Worm (Caenorhabditis elegans) whole organism, L1 larva: ENCODE results near the gene Y71H2AM.1.

ENCODE experiments used
- C04F5.9 ChIP-seq: sonication (generic microtip); optimal IDR thresholded peaks from 2 replicates; lab custom pipeline; 2016; ENCODE audit warnings: missing genetic modification characterization, missing compliant biosample characterization
- C16A3.4 ChIP-seq: fragments of 150-350 bp; optimal IDR thresholded peaks from 2 replicates; lab custom pipeline; 2014; ENCODE audit warnings: missing biosample characterization, missing genetic modification characterization
- C34B4.2 ChIP-seq: sonication (generic microtip); optimal IDR thresholded peaks from 2 replicates; lab custom pipeline; 2017; ENCODE audit warnings: mild to moderate bottlenecking, missing genetic modification characterization, missing compliant biosample characterization
- alr-1 ChIP-seq: fragments of 200-800 bp; sonication (Bioruptor generic); optimal IDR thresholded peaks from 2 replicates; lab custom pipeline; 2018; ENCODE audit warnings: borderline replicate concordance, mild to moderate bottlenecking, missing genetic modification characterization, missing compliant biosample characterization
- ama-1 ChIP-seq: fragments of 150-350 bp; optimal IDR thresholded peaks from 2 replicates; lab custom pipeline; 2014
- blmp-1 ChIP-seq: fragments of 150-350 bp; optimal IDR thresholded peaks from 2 replicates; lab custom pipeline; 2014; ENCODE audit warnings: missing biosample characterization, missing genetic modification characterization
- ceh-8 ChIP-seq: fragments of 200-800 bp; sonication (Bioruptor generic); optimal IDR thresholded peaks from 2 replicates; lab custom pipeline; 2018; ENCODE audit warnings: mild to moderate bottlenecking, missing genetic modification characterization, moderate library complexity, missing compliant biosample characterization
- ceh-82 ChIP-seq, 3 experiments: fragments of 150-350 bp in 1 of 3; sonication (generic microtip) in 2 of 3; optimal IDR thresholded peaks; 2 replicates each; lab custom pipeline; 2014 to 2017; ENCODE audit warnings: missing biosample characterization in 3 of 3, missing genetic modification characterization in 3 of 3
- ceh-90 ChIP-seq: sonication (generic microtip); optimal IDR thresholded peaks from 2 replicates; lab custom pipeline; 2016; ENCODE audit warnings: missing genetic modification characterization, missing compliant biosample characterization
- ces-1 ChIP-seq: fragments of 150-350 bp; optimal IDR thresholded peaks from 2 replicates; lab custom pipeline; 2014; ENCODE audit warnings: missing biosample characterization, missing genetic modification reagents, missing genetic modification characterization
- dpl-1 ChIP-seq, 3 experiments: fragments of 150-350 bp in 2 of 3; sonication (generic microtip) in 1 of 3; optimal IDR thresholded peaks; 2 replicates each; lab custom pipeline; 2014 to 2017; ENCODE audit warnings: missing biosample characterization in 3 of 3, missing genetic modification characterization in 3 of 3, missing genetic modification reagents in 3 of 3
- dsc-1 ChIP-seq: sonication (generic microtip); optimal IDR thresholded peaks from 2 replicates; lab custom pipeline; 2016; ENCODE audit warnings: mild to moderate bottlenecking, missing genetic modification characterization, missing compliant biosample characterization
- efl-1 ChIP-seq, 4 experiments: fragments of 150-350 bp; optimal IDR thresholded peaks in 3 of 4; peaks in 1 of 4; 1 replicate in 1 of 4; 2 replicates in 3 of 4; lab custom pipeline; 2014; ENCODE audit warnings: missing biosample characterization in 2 of 4, missing genetic modification characterization in 2 of 4, missing genetic modification reagents in 2 of 4
- egl-13 ChIP-seq: sonication (generic microtip); optimal IDR thresholded peaks from 2 replicates; lab custom pipeline; 2016; ENCODE audit warnings: missing genotype, missing genetic modification reagents, missing genetic modification characterization, missing compliant biosample characterization
- egl-27 ChIP-seq, 2 experiments: fragments of 150-350 bp in 1 of 2; sonication (generic microtip); optimal IDR thresholded peaks; 3 replicates each; lab custom pipeline; 2017 to 2018; ENCODE audit warnings: missing biosample characterization in 2 of 2, missing genetic modification characterization in 2 of 2, missing genetic modification reagents in 2 of 2
- elt-2 ChIP-seq: sonication (generic microtip); optimal IDR thresholded peaks from 2 replicates; lab custom pipeline; 2016; ENCODE audit warnings: missing genetic modification characterization, mild to moderate bottlenecking, inconsistent platforms, missing compliant biosample characterization, missing genetic modification reagents
- elt-3 ChIP-seq, 6 experiments: fragments of 150-350 bp in 1 of 6; sonication (generic microtip); optimal IDR thresholded peaks; 2 replicates each; lab custom pipeline; 2017 to 2018; ENCODE audit warnings: missing biosample characterization in 6 of 6, missing genetic modification characterization in 6 of 6, inconsistent platforms in 1 of 6
- fkh-10 ChIP-seq: sonication (generic microtip); optimal IDR thresholded peaks from 2 replicates; lab custom pipeline; 2017; ENCODE audit warnings: missing biosample characterization, missing genetic modification reagents, missing genetic modification characterization
- fkh-8 ChIP-seq: sonication (generic microtip); optimal IDR thresholded peaks from 2 replicates; lab custom pipeline; 2016; ENCODE audit warnings: mild to moderate bottlenecking, missing genetic modification characterization, missing compliant biosample characterization
- hlh-17 ChIP-seq: fragments of 200-800 bp; sonication (Bioruptor generic); optimal IDR thresholded peaks from 2 replicates; lab custom pipeline; 2018; ENCODE audit warnings: missing genetic modification characterization, mild to moderate bottlenecking, missing compliant biosample characterization, moderate library complexity, borderline replicate concordance
- hpl-2 ChIP-seq: fragments of 150-350 bp; optimal IDR thresholded peaks from 2 replicates; lab custom pipeline; 2014; ENCODE audit warnings: missing biosample characterization, missing genetic modification reagents, missing genetic modification characterization
- irx-1 ChIP-seq: sonication (generic microtip); optimal IDR thresholded peaks from 2 replicates; lab custom pipeline; 2016; ENCODE audit warnings: missing genetic modification characterization, missing compliant biosample characterization
- jun-1 ChIP-seq: fragments of 150-350 bp; optimal IDR thresholded peaks from 2 replicates; lab custom pipeline; 2014; ENCODE audit warnings: missing biosample characterization, missing genetic modification reagents, missing genetic modification characterization
- lin-13 ChIP-seq: fragments of 150-350 bp; optimal IDR thresholded peaks from 2 replicates; lab custom pipeline; 2014; ENCODE audit warnings: missing biosample characterization, missing genetic modification reagents, missing genetic modification characterization
- lin-14 ChIP-seq: fragments of 200-800 bp; sonication (Bioruptor generic); optimal IDR thresholded peaks from 2 replicates; lab custom pipeline; 2018; ENCODE audit warnings: mild to moderate bottlenecking, missing genetic modification characterization, moderate library complexity, missing compliant biosample characterization
- lin-35 ChIP-seq, 2 experiments: fragments of 150-350 bp; optimal IDR thresholded peaks; 2 replicates each; lab custom pipeline; 2014; ENCODE audit warnings: missing biosample characterization in 2 of 2, missing genetic modification characterization in 2 of 2, missing genetic modification reagents in 2 of 2
- lir-3 ChIP-seq: sonication (generic microtip); optimal IDR thresholded peaks from 2 replicates; lab custom pipeline; 2016; ENCODE audit warnings: mild to moderate bottlenecking, missing genetic modification characterization, moderate library complexity, missing compliant biosample characterization; ENCODE audit not compliant: poor library complexity
- lsy-2 ChIP-seq, 2 experiments: fragments of 150-350 bp; optimal IDR thresholded peaks; 2 replicates each; lab custom pipeline; 2014; ENCODE audit warnings: missing biosample characterization in 2 of 2, missing genetic modification characterization in 2 of 2
- mab-9 ChIP-seq: fragments of 200-800 bp; sonication (Bioruptor generic); IDR thresholded peaks from 2 replicates; pipeline ENCODE4 v1.3.6; 2022; ENCODE audit warnings: missing genetic modification reagents, missing genetic modification characterization, missing compliant biosample characterization
- mdl-1 ChIP-seq, 2 experiments: fragments of 150-350 bp; optimal IDR thresholded peaks; 2 replicates each; lab custom pipeline; 2014 to 2017; ENCODE audit warnings: missing biosample characterization in 2 of 2, missing genetic modification characterization in 2 of 2, inconsistent platforms in 1 of 2
- mef-2 ChIP-seq: fragments of 150-350 bp; optimal IDR thresholded peaks from 2 replicates; lab custom pipeline; 2014; ENCODE audit warnings: missing biosample characterization, missing genetic modification characterization
- nhr-12 ChIP-seq: sonication (generic microtip); optimal IDR thresholded peaks from 2 replicates; lab custom pipeline; 2017; ENCODE audit warnings: missing biosample characterization, missing genetic modification characterization
- nhr-19 ChIP-seq: fragments of 200-800 bp; sonication (Bioruptor generic); conservative IDR thresholded peaks from 2 replicates; pipeline ENCODE4 v1.3.6; 2022; ENCODE audit warnings: missing genetic modification characterization, missing compliant biosample characterization
- nhr-28 ChIP-seq: fragments of 150-350 bp; optimal IDR thresholded peaks from 2 replicates; lab custom pipeline; 2014; ENCODE audit warnings: missing biosample characterization, missing genetic modification characterization
- nhr-76 ChIP-seq: sonication (generic microtip); optimal IDR thresholded peaks from 2 replicates; lab custom pipeline; 2017; ENCODE audit warnings: missing biosample characterization, missing genetic modification characterization
- nhr-77 ChIP-seq: fragments of 150-350 bp; optimal IDR thresholded peaks from 2 replicates; lab custom pipeline; 2014; ENCODE audit warnings: missing biosample characterization, missing genetic modification characterization
- nhr-85 ChIP-seq: sonication (generic microtip); peaks from one replicate; lab custom pipeline; 2016; ENCODE audit warnings: missing genetic modification characterization, inconsistent platforms, missing compliant biosample characterization
- nhr-90 ChIP-seq: sonication (generic microtip); optimal IDR thresholded peaks from 2 replicates; lab custom pipeline; 2016; ENCODE audit warnings: mild to moderate bottlenecking, missing genetic modification characterization, missing compliant biosample characterization; ENCODE audit not compliant: poor library complexity
- pag-3 ChIP-seq: sonication (generic microtip); optimal IDR thresholded peaks from 2 replicates; lab custom pipeline; 2017; ENCODE audit warnings: missing genetic modification characterization, mild to moderate bottlenecking, missing compliant biosample characterization, antibody characterized with exemption, borderline replicate concordance; ENCODE audit not compliant: insufficient read depth
- rnt-1 ChIP-seq: sonication (generic microtip); optimal IDR thresholded peaks from 2 replicates; lab custom pipeline; 2016; ENCODE audit warnings: mild to moderate bottlenecking, missing genetic modification characterization, moderate library complexity, missing compliant biosample characterization
- snpc-4 ChIP-seq: fragments of 150-350 bp; optimal IDR thresholded peaks from 2 replicates; lab custom pipeline; 2014; ENCODE audit warnings: missing biosample characterization, missing genetic modification characterization
- snu-23 ChIP-seq: sonication (generic microtip); optimal IDR thresholded peaks from 2 replicates; lab custom pipeline; 2016; ENCODE audit warnings: missing genetic modification characterization, missing compliant biosample characterization
- sup-37 ChIP-seq: fragments of 200-800 bp; sonication (Bioruptor generic); optimal IDR thresholded peaks from 2 replicates; lab custom pipeline; 2018; ENCODE audit warnings: mild to moderate bottlenecking, missing genetic modification characterization, missing compliant biosample characterization
- swsn-7 ChIP-seq: sonication (generic microtip); optimal IDR thresholded peaks from 2 replicates; lab custom pipeline; 2016; ENCODE audit warnings: missing genetic modification characterization, missing compliant biosample characterization
- tbx-2 ChIP-seq: sonication (generic microtip); optimal IDR thresholded peaks from 2 replicates; lab custom pipeline; 2016; ENCODE audit warnings: missing genetic modification characterization, missing compliant biosample characterization
- tlp-1 ChIP-seq: fragments of 150-350 bp; optimal IDR thresholded peaks from 2 replicates; lab custom pipeline; 2014; ENCODE audit warnings: missing biosample characterization, missing genetic modification characterization
- unc-130 ChIP-seq: fragments of 150-350 bp; optimal IDR thresholded peaks from 2 replicates; lab custom pipeline; 2017; ENCODE audit warnings: missing biosample characterization, missing genetic modification characterization, inconsistent platforms
- unc-62 ChIP-seq: fragments of 150-350 bp; optimal IDR thresholded peaks from 2 replicates; lab custom pipeline; 2014; ENCODE audit warnings: missing biosample characterization, missing genetic modification reagents, missing genetic modification characterization
- unc-98 ChIP-seq: fragments of 200-800 bp; sonication (Bioruptor generic); IDR thresholded peaks from 2 replicates; pipeline ENCODE4 v1.3.6; 2022; ENCODE audit warnings: missing genetic modification characterization, missing compliant biosample characterization
- vab-15 ChIP-seq: sonication (generic microtip); optimal IDR thresholded peaks from 2 replicates; lab custom pipeline; 2017; ENCODE audit warnings: missing genotype, mild to moderate bottlenecking, missing genetic modification characterization, missing compliant biosample characterization
- xbp-1 ChIP-seq: sonication (generic microtip); optimal IDR thresholded peaks from 2 replicates; lab custom pipeline; 2016; ENCODE audit warnings: missing genetic modification characterization, missing compliant biosample characterization
- zag-1 ChIP-seq: fragments of 150-350 bp; optimal IDR thresholded peaks from 2 replicates; lab custom pipeline; 2014; ENCODE audit warnings: missing biosample characterization, missing genetic modification characterization
- ztf-4 ChIP-seq: fragments of 150-350 bp; optimal IDR thresholded peaks from 2 replicates; lab custom pipeline; 2014; ENCODE audit warnings: missing biosample characterization, missing genetic modification characterization

Gene Y71H2AM.1

DNA sequence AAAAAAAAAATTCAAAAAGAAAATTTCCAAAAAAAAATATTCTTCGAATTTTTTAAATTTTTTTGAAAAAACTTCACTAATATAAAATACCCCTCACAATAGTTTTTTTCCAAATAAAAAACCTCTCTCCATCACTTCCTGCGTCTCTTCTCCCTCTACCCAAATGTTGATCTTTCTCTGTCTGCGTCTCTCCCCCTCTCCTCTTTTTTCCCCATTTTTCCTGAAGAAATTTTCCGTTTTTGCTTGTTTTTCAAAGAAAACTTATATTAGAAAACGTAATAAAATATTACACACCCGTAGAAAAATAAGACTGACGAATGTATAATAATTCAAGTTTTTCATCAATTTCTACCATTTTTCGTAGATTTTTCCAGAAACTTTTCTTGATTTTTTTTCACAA, 54.2 kb downstream of the Y71H2AM.1 start:
- TF ChIP-seq jun-1 = no peak
- no peak for TF ChIP-seq lin-35 (GFP tag; optimal IDR thresholded peaks at IDR 0.05; lab: Kevin White, UChicago)
- TF ChIP-seq ceh-82 (tag; optimal IDR thresholded peaks at IDR 0.05; lab: Kevin White, UChicago) = no peak
- TF ChIP-seq irx-1 (tag; lab: Kevin White, UChicago) = peak; percentile 24
- no peak for TF ChIP-seq C34B4.2 (tag; lab: Kevin White, UChicago)
- TF ChIP-seq alr-1 (tag; lab: Kevin White, UChicago) = no peak
- TF ChIP-seq pag-3 (tag; lab: Kevin White, UChicago) = no peak
- TF ChIP-seq nhr-28 = no peak
- no peak for TF ChIP-seq vab-15 (tag; lab: Kevin White, UChicago)
- TF ChIP-seq C16A3.4 = no peak
- TF ChIP-seq mef-2 = no peak
- no peak for TF ChIP-seq ztf-4 (tag; lab: Kevin White, UChicago)
- TF ChIP-seq tlp-1 (tag; lab: Kevin White, UChicago) = no peak
- TF ChIP-seq nhr-90 (tag; lab: Kevin White, UChicago) = no peak
- no peak for TF ChIP-seq blmp-1 (tag; lab: Kevin White, UChicago)
- TF ChIP-seq hlh-17 = no peak
- no peak for TF ChIP-seq egl-27 (tag; optimal IDR thresholded peaks at IDR 0.05; lab: Kevin White, UChicago)
- TF ChIP-seq efl-1 (optimal IDR thresholded peaks at IDR 0.05; lab: Kevin White, UChicago) = peak; percentile 11 to 31
- TF ChIP-seq efl-1 (GFP tag; optimal IDR thresholded peaks at IDR 0.05 in 1 of 2; lab: Kevin White, UChicago) = peak in 1 of 2 experiments; percentile 33
- TF ChIP-seq C04F5.9 = no peak
- TF ChIP-seq zag-1 (tag; lab: Kevin White, UChicago) = no peak
- TF ChIP-seq snu-23 (GFP tag; lab: Kevin White, UChicago) = peak; percentile 32
- no peak for TF ChIP-seq egl-13
- no peak for TF ChIP-seq dpl-1 (GFP tag; optimal IDR thresholded peaks at IDR 0.05; lab: Kevin White, UChicago)
- TF ChIP-seq elt-2 (tag; lab: Kevin White, UChicago) = no peak
- no peak for TF ChIP-seq hpl-2 (GFP tag; lab: Kevin White, UChicago)
- TF ChIP-seq fkh-10 (GFP tag; lab: Kevin White, UChicago) = no peak
- TF ChIP-seq ces-1 = no peak
- no peak for TF ChIP-seq nhr-76 (tag; lab: Kevin White, UChicago)
- TF ChIP-seq ceh-8 = no peak
- TF ChIP-seq ama-1 (lab: Kevin White, UChicago) = no peak
- no peak for TF ChIP-seq unc-98 (GFP tag; lab: Robert Waterston, UW)
- TF ChIP-seq unc-130 = no peak
- no peak for TF ChIP-seq elt-3 (tag; optimal IDR thresholded peaks at IDR 0.05; lab: Kevin White, UChicago)
- no peak for TF ChIP-seq unc-62 (GFP tag; lab: Kevin White, UChicago)
- peak; percentile 66 for TF ChIP-seq dsc-1 (tag; lab: Kevin White, UChicago)
- peak; percentile 7 for TF ChIP-seq nhr-85 (tag; lab: Kevin White, UChicago)
- TF ChIP-seq lin-13 = no peak
- peak; percentile 28 for TF ChIP-seq lin-14 (GFP tag; lab: Kevin White, UChicago)
- peak; percentile 25 for TF ChIP-seq swsn-7 (tag; lab: Kevin White, UChicago)
- no peak for TF ChIP-seq nhr-12
- TF ChIP-seq lir-3 (tag; lab: Kevin White, UChicago) = no peak
- no peak for TF ChIP-seq mab-9 (GFP tag; lab: Robert Waterston, UW)
- no peak for TF ChIP-seq nhr-19 (GFP tag; lab: Robert Waterston, UW)
- TF ChIP-seq ceh-90 = no peak
- TF ChIP-seq rnt-1 (tag; lab: Kevin White, UChicago) = peak; percentile 13
- TF ChIP-seq nhr-77 (tag; lab: Kevin White, UChicago) = no peak
- no peak for TF ChIP-seq tbx-2 (tag; lab: Kevin White, UChicago)
- TF ChIP-seq lsy-2 (tag; optimal IDR thresholded peaks at IDR 0.05; lab: Kevin White, UChicago) = peak in 1 of 2 experiments; percentile 37
- TF ChIP-seq sup-37 (GFP tag; lab: Kevin White, UChicago) = no peak
- TF ChIP-seq mdl-1 (tag; optimal IDR thresholded peaks at IDR 0.05; lab: Kevin White, UChicago) = no peak
- no peak for TF ChIP-seq fkh-8 (tag; lab: Kevin White, UChicago)
- TF ChIP-seq xbp-1 (tag; lab: Kevin White, UChicago) = peak; percentile 7
- TF ChIP-seq snpc-4 (tag; lab: Kevin White, UChicago) = no peak
